Fruit fly (Drosophila melanogaster) Kc167 (cell line): ENCODE results near the gene CG13315.

Experiments used
- Myc ChIP-seq: fragments of >200 bp; optimal IDR thresholded peaks from 2 replicates; lab custom pipeline; 2017; ENCODE audit warnings: missing external identifiers
- ttk ChIP-seq: sonication (Bioruptor generic); optimal IDR thresholded peaks from 2 replicates; lab custom pipeline; 2017; ENCODE audit warnings: missing external identifiers

- TF ChIP-seq ttk (lab: Kevin White, UChicago) (no peak), Myc (lab: Kevin White, UChicago) (no peak)
Observed at dm6 chr3L:9050447-9051069, 46.1 kb upstream of the CG13315 start.
